Worm (Caenorhabditis elegans): ENCODE results near the gene agxt-1.

agxt-1 gene

ce11 chrII:8873842-8874241 lies 28.4 kb downstream of the agxt-1 start, which contains the start of gene T07D4.2:
Gene T07D4.2 (minus strand): TSS chrII:8873942.
- TF ChIP-seq lim-7 (GFP tag; IDR thresholded peaks at IDR 0.05) (no peak), fkh-10 (GFP tag; optimal IDR thresholded peaks at IDR 0.05) (no peak), nhr-11 (tag; optimal IDR thresholded peaks at IDR 0.05) (no peak), sdz-12 (GFP tag; optimal IDR thresholded peaks at IDR 0.05) (no peak), ZK546.5 (tag; optimal IDR thresholded peaks at IDR 0.05) (no peak), nhr-111 (GFP tag; optimal IDR thresholded peaks at IDR 0.05) (no peak), ces-1 (GFP tag; optimal IDR thresholded peaks at IDR 0.05) (no peak), mep-1 (tag; optimal IDR thresholded peaks at IDR 0.05) (no peak)

- TF ChIP-seq set-16 (GFP tag; IDR thresholded peaks at IDR 0.05), result peak; percentile 44; the same call in 1 of the 2 replicates
- no peak for TF ChIP-seq dve-1 (tag; optimal IDR thresholded peaks at IDR 0.05; ENCODE audit: insufficient read depth)
- TF ChIP-seq snpc-4 (tag; optimal IDR thresholded peaks at IDR 0.05), result peak; percentile 34
- no peak for TF ChIP-seq nhr-11 (tag; optimal IDR thresholded peaks at IDR 0.05)
- TF ChIP-seq dmd-8 (GFP tag; IDR thresholded peaks at IDR 0.05), result 0 out of 2 replicates have a peak, but pooled peaks have one; percentile 52
- TF ChIP-seq unc-62 (GFP tag; optimal IDR thresholded peaks at IDR 0.05 in 1 of 2), result peak in 1 of 2 experiments; percentile 51
- no peak for TF ChIP-seq unc-62 (tag; optimal IDR thresholded peaks at IDR 0.05)
- TF ChIP-seq ceh-28 (tag; optimal IDR thresholded peaks at IDR 0.05), result no peak
- no peak for TF ChIP-seq lsy-2 (tag; optimal IDR thresholded peaks at IDR 0.05)
- no peak for TF ChIP-seq zfp-3 (GFP tag; conservative IDR thresholded peaks at IDR 0.05)
- peak; percentile 55 for TF ChIP-seq F49E8.2 (tag; optimal IDR thresholded peaks at IDR 0.05; ENCODE audit: borderline replicate concordance)
- TF ChIP-seq php-3 (GFP tag; IDR thresholded peaks at IDR 0.05), result 0 out of 2 replicates have a peak, but pooled peaks have one; percentile 9
- TF ChIP-seq unc-130 (GFP tag; optimal IDR thresholded peaks at IDR 0.05), result peak; percentile 13
- 0 out of 2 replicates have a peak, but pooled peaks have one; percentile 50 for TF ChIP-seq T26A8.4 (GFP tag; IDR thresholded peaks at IDR 0.05)
- 0 out of 2 replicates have a peak, but pooled peaks have one; percentile 37 for TF ChIP-seq egl-43 (GFP tag; IDR thresholded peaks at IDR 0.05)
Observed at ce11 chrII:8877032-8877985, 31.9 kb downstream of the agxt-1 start.

ce11 chrII:8878528-8878927 lies 33.1 kb downstream of the agxt-1 start:
- no peak for TF ChIP-seq lin-39 (tag; optimal IDR thresholded peaks at IDR 0.05)
- no peak for TF ChIP-seq ztf-7 (tag; optimal IDR thresholded peaks at IDR 0.05)
- TF ChIP-seq fkh-10 (GFP tag; optimal IDR thresholded peaks at IDR 0.05), result no peak
- TF ChIP-seq unc-62 (GFP tag; optimal IDR thresholded peaks at IDR 0.05 in 1 of 2), result no peak
- no peak for TF ChIP-seq unc-62 (tag; optimal IDR thresholded peaks at IDR 0.05)
- TF ChIP-seq duxl-1 (tag; optimal IDR thresholded peaks at IDR 0.05; ENCODE audit: poor library complexity), result no peak
- no peak for TF ChIP-seq zfp-2 (tag; optimal IDR thresholded peaks at IDR 0.05)
- TF ChIP-seq zfp-3 (GFP tag; conservative IDR thresholded peaks at IDR 0.05), result no peak
- TF ChIP-seq nhr-11 (tag; optimal IDR thresholded peaks at IDR 0.05), result no peak
- no peak for TF ChIP-seq Y48G9A.11 (GFP tag; IDR thresholded peaks at IDR 0.05)
- 0 out of 2 replicates have a peak, but pooled peaks have one; percentile 49 for TF ChIP-seq egl-43 (GFP tag; IDR thresholded peaks at IDR 0.05)
- TF ChIP-seq F44E2.7 (GFP tag; IDR thresholded peaks at IDR 0.05), result no peak
- no peak for TF ChIP-seq nhr-76 (tag; optimal IDR thresholded peaks at IDR 0.05)
- TF ChIP-seq set-16 (GFP tag; IDR thresholded peaks at IDR 0.05), result peak; percentile 58
- 0 out of 2 replicates have a peak, but pooled peaks have one; percentile 26 for TF ChIP-seq arid-1 (GFP tag; conservative IDR thresholded peaks at IDR 0.05)
- TF ChIP-seq ceh-32 (tag; optimal IDR thresholded peaks at IDR 0.05; ENCODE audit: poor library complexity), result no peak
- no peak for TF ChIP-seq Y105C5A.15 (GFP tag; IDR thresholded peaks at IDR 0.05)
- no peak for TF ChIP-seq dmd-8 (GFP tag; IDR thresholded peaks at IDR 0.05)
- TF ChIP-seq nhr-237 (tag; optimal IDR thresholded peaks at IDR 0.05), result no peak

- TF ChIP-seq ces-1 (GFP tag; optimal IDR thresholded peaks at IDR 0.05), result no peak
- no peak for TF ChIP-seq pqm-1 (tag; optimal IDR thresholded peaks at IDR 0.05)
- no peak for TF ChIP-seq snpc-1.2 (GFP tag; IDR thresholded peaks at IDR 0.05)
- TF ChIP-seq zag-1 (tag; optimal IDR thresholded peaks at IDR 0.05), result no peak
- TF ChIP-seq rbr-2 (tag; optimal IDR thresholded peaks at IDR 0.05), result no peak
- no peak for TF ChIP-seq zfp-3 (GFP tag; conservative IDR thresholded peaks at IDR 0.05)
- TF ChIP-seq madf-9 (GFP tag; conservative IDR thresholded peaks at IDR 0.05), result no peak
Observed at ce11 chrII:8883559-8883958, 38.2 kb downstream of the agxt-1 start, which contains the start of gene rha-1. Gene rha-1 (minus strand): TSS chrII:8883659.
